Fruit fly (Drosophila melanogaster): ENCODE data around the gene PGRP-LD.

The PGRP-LD gene

dm6 chr3L:5810633-5811341, 30.9 kb downstream of the PGRP-LD start, which contains the start of the genes S6k and kri (continued):
- TF ChIP-seq CG2875 (GFP tag; optimal IDR thresholded peaks at IDR 0.05), result no peak
- TF ChIP-seq jing (GFP tag; optimal IDR thresholded peaks at IDR 0.05), result no peak
- no peak for TF ChIP-seq CG12071 (GFP tag; optimal IDR thresholded peaks at IDR 0.05)
- TF ChIP-seq h (optimal IDR thresholded peaks at IDR 0.05), result no peak
- TF ChIP-seq gsb-n (tag; optimal IDR thresholded peaks at IDR 0.05), result no peak
- TF ChIP-seq ato (GFP tag; IDR thresholded peaks at IDR 0.05; ENCODE audit: partially characterized antibody), result no peak
- TF ChIP-seq hb (GFP tag; IDR thresholded peaks at IDR 0.05; ENCODE audit: partially characterized antibody), result no peak
- no peak for TF ChIP-seq Aef1 (GFP tag; IDR thresholded peaks at IDR 0.05)
- TF ChIP-seq nau (GFP tag; optimal IDR thresholded peaks at IDR 0.05), result peak; percentile 17
- TF ChIP-seq CG3281 (GFP tag; optimal IDR thresholded peaks at IDR 0.05), result no peak
- TF ChIP-seq Xbp1 (GFP tag; optimal IDR thresholded peaks at IDR 0.05), result no peak
- no peak for TF ChIP-seq fd96Cb (tag; optimal IDR thresholded peaks at IDR 0.05)
- TF ChIP-seq CG17361 (GFP tag; IDR thresholded peaks at IDR 0.05), result 0 out of 3 replicates have a peak, but pooled peaks have one; percentile 27
- TF ChIP-seq Bdp1 (GFP tag; optimal IDR thresholded peaks at IDR 0.05), result no peak
- TF ChIP-seq ssp (GFP tag; IDR thresholded peaks at IDR 0.05), result no peak
- no peak for TF ChIP-seq HLH3B (GFP tag; IDR thresholded peaks at IDR 0.05)
- peak; percentile 36 for TF ChIP-seq Sry-δ (GFP tag; optimal IDR thresholded peaks at IDR 0.05)
- TF ChIP-seq CG32532 (GFP tag; IDR thresholded peaks at IDR 0.05), result peak; percentile 42
- no peak for TF ChIP-seq cas (GFP tag; IDR thresholded peaks at IDR 0.05)
- peak in 1 of 2 experiments; percentile 5 for TF ChIP-seq tll (GFP tag; optimal IDR thresholded peaks at IDR 0.05)
- TF ChIP-seq knrl (GFP tag; IDR thresholded peaks at IDR 0.05; ENCODE audit: partially characterized antibody), result peak; percentile 26; the same call in 1 of the 3 replicates
- no peak for TF ChIP-seq CG17568 (GFP tag; optimal IDR thresholded peaks at IDR 0.05)
- TF ChIP-seq CG9876 (GFP tag; optimal IDR thresholded peaks at IDR 0.05), result no peak
- TF ChIP-seq CG4820 (GFP tag; optimal IDR thresholded peaks at IDR 0.05), result no peak
- TF ChIP-seq CG34376 (GFP tag; optimal IDR thresholded peaks at IDR 0.05), result peak; percentile 52
- peak; percentile 42 for TF ChIP-seq Vsx1 (GFP tag; optimal IDR thresholded peaks at IDR 0.05)
- no peak for TF ChIP-seq BtbVII (GFP tag; optimal IDR thresholded peaks at IDR 0.05)
- peak; percentile 13; the same call in 1 of the 2 replicates for TF ChIP-seq CG8765 (GFP tag; IDR thresholded peaks at IDR 0.05)
- TF ChIP-seq CG6272 (GFP tag; IDR thresholded peaks at IDR 0.05), result no peak
- TF ChIP-seq pros (GFP tag; optimal IDR thresholded peaks at IDR 0.05), result no peak
- TF ChIP-seq run (tag; optimal IDR thresholded peaks at IDR 0.05), result no peak
- TF ChIP-seq CG11695 (GFP tag; IDR thresholded peaks at IDR 0.05), result no peak
- peak; percentile 48 for TF ChIP-seq lab (GFP tag; optimal IDR thresholded peaks at IDR 0.05)
- peak; percentile 62 for TF ChIP-seq CG12299 (tag; optimal IDR thresholded peaks at IDR 0.05)
- TF ChIP-seq YL-1 (GFP tag; optimal IDR thresholded peaks at IDR 0.05), result peak; percentile 98
- TF ChIP-seq CG15601 (tag; optimal IDR thresholded peaks at IDR 0.05), result peak; percentile 2
- TF ChIP-seq Lpt (GFP tag; optimal IDR thresholded peaks at IDR 0.05), result no peak
- no peak for TF ChIP-seq CG7271 (tag; optimal IDR thresholded peaks at IDR 0.05)
- TF ChIP-seq croc (GFP tag; conservative IDR thresholded peaks at IDR 0.05), result no peak
- no peak for TF ChIP-seq CG31441 (GFP tag; IDR thresholded peaks at IDR 0.05)
- TF ChIP-seq Hmr (GFP tag; optimal IDR thresholded peaks at IDR 0.05), result peak; percentile 27
- TF ChIP-seq repo (GFP tag; optimal IDR thresholded peaks at IDR 0.05), result no peak
- TF ChIP-seq Camta (GFP tag; optimal IDR thresholded peaks at IDR 0.05), result peak; percentile 12
- TF ChIP-seq CkIIα-i1 (GFP tag; IDR thresholded peaks at IDR 0.05), result no peak
- TF ChIP-seq Fer2 (tag; optimal IDR thresholded peaks at IDR 0.05), result no peak
- TF ChIP-seq CG2129 (GFP tag; IDR thresholded peaks at IDR 0.05; ENCODE audit: partially characterized antibody), result no peak
- TF ChIP-seq bowl (GFP tag; IDR thresholded peaks at IDR 0.05), result no peak
- TF ChIP-seq dpn (GFP tag; optimal IDR thresholded peaks at IDR 0.05), result no peak
- no peak for TF ChIP-seq wor (GFP tag; IDR thresholded peaks at IDR 0.05)
- TF ChIP-seq Lim3 (GFP tag; IDR thresholded peaks at IDR 0.05), result no peak
